Fruit fly (Drosophila melanogaster): ENCODE results near the gene RhoGAP15B.

The RhoGAP15B gene

DNA sequence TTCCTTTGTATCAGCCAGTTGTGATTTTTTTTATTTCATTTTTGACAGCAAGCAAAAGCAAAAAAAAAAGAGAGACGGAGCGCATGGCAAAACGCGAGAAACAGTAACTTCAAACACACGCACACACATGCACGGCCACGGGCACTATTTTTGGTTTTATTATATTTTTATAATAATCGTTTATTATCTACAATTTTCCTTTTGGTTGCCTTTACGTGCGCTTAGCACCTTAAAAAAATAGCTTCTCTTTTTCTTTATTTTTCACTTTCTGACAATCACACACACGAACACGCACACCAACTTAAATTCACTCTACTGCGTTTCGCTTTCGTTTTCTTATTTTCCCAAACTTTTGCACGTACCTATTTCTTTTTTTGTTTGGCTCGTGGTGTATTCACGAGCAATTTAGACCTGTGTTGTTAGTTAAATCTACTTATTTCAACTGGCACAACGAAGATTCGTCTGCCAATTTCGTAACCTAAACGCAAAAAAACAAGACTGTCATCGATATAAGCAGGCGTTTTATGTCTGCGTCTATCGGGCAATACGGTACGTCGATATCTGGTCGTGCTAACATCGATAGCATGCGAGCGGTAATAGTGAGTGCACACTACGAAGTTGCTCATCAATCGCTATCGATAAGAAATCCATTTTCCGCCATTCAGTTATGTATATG lies 25.2 kb downstream of the RhoGAP15B start, which contains the start of gene Ubr1 (continued):
- TF ChIP-seq fd64A (GFP tag; optimal IDR thresholded peaks at IDR 0.05) (no peak), CG10959 (GFP tag; IDR thresholded peaks at IDR 0.05) (no peak), CG30431 (GFP tag; optimal IDR thresholded peaks at IDR 0.05) (no peak), ranshi (GFP tag; IDR thresholded peaks at IDR 0.05) (no peak), CG4424 (GFP tag; optimal IDR thresholded peaks at IDR 0.05) (no peak), Taf1 (GFP tag; IDR thresholded peaks at IDR 0.05) (no peak), ems (GFP tag; optimal IDR thresholded peaks at IDR 0.05) (no peak), CG6254 (GFP tag; optimal IDR thresholded peaks at IDR 0.05) (no peak), Fer3 (tag; optimal IDR thresholded peaks at IDR 0.05) (no peak), mirr (GFP tag; optimal IDR thresholded peaks at IDR 0.05) (peak; percentile 12), Hsf (GFP tag; optimal IDR thresholded peaks at IDR 0.05) (peak; percentile 15), dpn (GFP tag; optimal IDR thresholded peaks at IDR 0.05) (peak; percentile 26 to 36), Dfd (GFP tag; optimal IDR thresholded peaks at IDR 0.05) (peak in 1 of 2 experiments; percentile 8), Spps (tag; optimal IDR thresholded peaks at IDR 0.05) (no peak), CG2712 (tag; optimal IDR thresholded peaks at IDR 0.05) (peak; percentile 23), fru (optimal IDR thresholded peaks at IDR 0.05) (no peak), sens-2 (GFP tag; IDR thresholded peaks at IDR 0.05) (no peak), Mad (GFP tag; optimal IDR thresholded peaks at IDR 0.05) (no peak), CG32772 (GFP tag; IDR thresholded peaks at IDR 0.05) (no peak), CG12236 (GFP tag; optimal IDR thresholded peaks at IDR 0.05) (no peak), Deaf1 (tag; optimal IDR thresholded peaks at IDR 0.05) (no peak), ci (GFP tag; IDR thresholded peaks at IDR 0.05) (no peak; the same call in 2 of the 3 replicates), Sry-β (GFP tag; optimal IDR thresholded peaks at IDR 0.05) (no peak), NC2β (GFP tag; optimal IDR thresholded peaks at IDR 0.05) (no peak), Dll (GFP tag; IDR thresholded peaks at IDR 0.05; ENCODE audit: partially characterized antibody) (peak; percentile 85), CG31388 (GFP tag; optimal IDR thresholded peaks at IDR 0.05) (no peak), knrl (GFP tag; IDR thresholded peaks at IDR 0.05; ENCODE audit: partially characterized antibody) (peak; percentile 91), Sox100B (GFP tag; optimal IDR thresholded peaks at IDR 0.05) (no peak), CG9876 (GFP tag; optimal IDR thresholded peaks at IDR 0.05) (peak; percentile 8), crol (GFP tag; IDR thresholded peaks at IDR 0.05) (no peak), CG1024 (GFP tag; IDR thresholded peaks at IDR 0.05) (peak; percentile 89), CG7963 (GFP tag; IDR thresholded peaks at IDR 0.05; ENCODE audit: partially characterized antibody) (peak; percentile 97), stwl (tag; optimal IDR thresholded peaks at IDR 0.05) (peak; percentile 97), Drgx (GFP tag; IDR thresholded peaks at IDR 0.05) (peak; percentile 83), CG1647 (GFP tag; optimal IDR thresholded peaks at IDR 0.05) (no peak), ash1 (GFP tag; optimal IDR thresholded peaks at IDR 0.05) (no peak), Chrac-16 (GFP tag; optimal IDR thresholded peaks at IDR 0.05) (no peak), CG31441 (GFP tag; IDR thresholded peaks at IDR 0.05) (0 out of 2 replicates have a peak, but pooled peaks have one; percentile 23), CG30403 (GFP tag; optimal IDR thresholded peaks at IDR 0.05) (peak; percentile 21), pros (GFP tag; optimal IDR thresholded peaks at IDR 0.05) (no peak), ac (GFP tag; optimal IDR thresholded peaks at IDR 0.05) (no peak), CG1529 (GFP tag; optimal IDR thresholded peaks at IDR 0.05) (no peak), nau (GFP tag; optimal IDR thresholded peaks at IDR 0.05) (no peak), grau (tag; optimal IDR thresholded peaks at IDR 0.05) (no peak), salm (tag; optimal IDR thresholded peaks at IDR 0.05) (no peak), lov (optimal IDR thresholded peaks at IDR 0.05) (no peak), lov (GFP tag; IDR thresholded peaks at IDR 0.05) (no peak), onecut (GFP tag; IDR thresholded peaks at IDR 0.05) (0 out of 2 replicates have a peak, but pooled peaks have one; percentile 36), CG3065 (GFP tag; optimal IDR thresholded peaks at IDR 0.05) (no peak), Dad (GFP tag; optimal IDR thresholded peaks at IDR 0.05) (no peak), CG12219 (GFP tag; optimal IDR thresholded peaks at IDR 0.05) (no peak), ara (GFP tag; IDR thresholded peaks at IDR 0.05) (no peak)

Measured in whole organism, embryonic.